Worm (Caenorhabditis elegans): Measurements from ENCODE around the gene R06B9.5.

Gene R06B9.5

ce11 chrII:13763009-13763468 is 26.9 kb downstream of the R06B9.5 start, which contains the start of gene arrd-11:
arrd-11 (plus strand) TSS chrII:13763418.
- TF ChIP-seq elt-2 (tag; optimal IDR thresholded peaks at IDR 0.05) (no peak), aha-1 (tag; optimal IDR thresholded peaks at IDR 0.05) (no peak), nhr-84 (tag; optimal IDR thresholded peaks at IDR 0.05) (no peak), unc-86 (tag; optimal IDR thresholded peaks at IDR 0.05) (no peak), ceh-82 (tag; optimal IDR thresholded peaks at IDR 0.05) (no peak), rnt-1 (tag; optimal IDR thresholded peaks at IDR 0.05) (no peak), vab-15 (tag; optimal IDR thresholded peaks at IDR 0.05) (no peak), nhr-28 (tag; optimal IDR thresholded peaks at IDR 0.05) (no peak)

- no peak for TF ChIP-seq hlh-4 (tag; optimal IDR thresholded peaks at IDR 0.05)
- TF ChIP-seq elt-3 (tag; optimal IDR thresholded peaks at IDR 0.05), result no peak
- no peak for TF ChIP-seq grh-1 (GFP tag; IDR thresholded peaks at IDR 0.05)
- no peak for TF ChIP-seq efl-3 (GFP tag; optimal IDR thresholded peaks at IDR 0.05)
Measured at ce11 chrII:13765952-13766351, 29.8 kb downstream of the R06B9.5 start, which contains the start of gene arrd-12. arrd-12 (plus strand) TSS chrII:13766252.

- TF ChIP-seq blmp-1 (tag; optimal IDR thresholded peaks at IDR 0.05) (no peak), lin-35 (GFP tag; optimal IDR thresholded peaks at IDR 0.05) (peak in 1 of 2 experiments; percentile 8), elt-2 (tag; optimal IDR thresholded peaks at IDR 0.05) (peak; percentile 52)
Measured at ce11 chrII:13771335-13771734, 35.2 kb downstream of the R06B9.5 start, which contains the start of gene C01B9.1. C01B9.1 (plus strand) TSS chrII:13771575.

- TF ChIP-seq ceh-88 (GFP tag; IDR thresholded peaks at IDR 0.05) (no peak), nhr-12 (tag; optimal IDR thresholded peaks at IDR 0.05) (no peak), elt-2 (tag; optimal IDR thresholded peaks at IDR 0.05) (peak; percentile 54), sox-4 (tag; optimal IDR thresholded peaks at IDR 0.05) (no peak), lin-35 (GFP tag; optimal IDR thresholded peaks at IDR 0.05) (peak in 1 of 2 experiments; percentile 39), efl-1 (optimal IDR thresholded peaks at IDR 0.05) (no peak), efl-1 (GFP tag; optimal IDR thresholded peaks at IDR 0.05 in 1 of 2) (peak in 1 of 2 experiments; percentile 28), lsy-2 (tag; optimal IDR thresholded peaks at IDR 0.05) (peak in 1 of 2 experiments; percentile 35), lin-13 (GFP tag; optimal IDR thresholded peaks at IDR 0.05) (no peak)
Measured at ce11 chrII:13780792-13781248, 44.7 kb downstream of the R06B9.5 start.

ce11 chrII:13783880-13784279 is 47.8 kb downstream of the R06B9.5 start, which contains the start of gene C01B9.4:
C01B9.4 (minus strand) TSS chrII:13783980.
- TF ChIP-seq ceh-88 (GFP tag; IDR thresholded peaks at IDR 0.05), result no peak
- TF ChIP-seq isw-1 (GFP tag; IDR thresholded peaks at IDR 0.05), result no peak
- TF ChIP-seq mdl-1 (tag; optimal IDR thresholded peaks at IDR 0.05), result no peak
- TF ChIP-seq elt-3 (tag; optimal IDR thresholded peaks at IDR 0.05), result no peak
- TF ChIP-seq pax-3 (tag; optimal IDR thresholded peaks at IDR 0.05), result no peak
- no peak for TF ChIP-seq ceh-63 (GFP tag; optimal IDR thresholded peaks at IDR 0.05)
- TF ChIP-seq irx-1 (tag; optimal IDR thresholded peaks at IDR 0.05), result no peak
- TF ChIP-seq ceh-90 (tag; optimal IDR thresholded peaks at IDR 0.05), result no peak
- TF ChIP-seq lsy-2 (tag; optimal IDR thresholded peaks at IDR 0.05), result no peak
- TF ChIP-seq ceh-82 (tag; optimal IDR thresholded peaks at IDR 0.05), result no peak
- no peak for TF ChIP-seq sox-4 (tag; optimal IDR thresholded peaks at IDR 0.05)
- TF ChIP-seq nhr-47 (tag; optimal IDR thresholded peaks at IDR 0.05), result no peak
- no peak for TF ChIP-seq ces-1 (GFP tag; optimal IDR thresholded peaks at IDR 0.05)

- TF ChIP-seq C04F5.9 (tag; optimal IDR thresholded peaks at IDR 0.05) (no peak), ceh-8 (GFP tag; optimal IDR thresholded peaks at IDR 0.05) (peak; percentile 63)
Measured at ce11 chrII:13785582-13785981, 49.5 kb downstream of the R06B9.5 start.

All from whole organism, L1 larva.